Worm (Caenorhabditis elegans): ENCODE data around the gene K12H6.7.

DNA sequence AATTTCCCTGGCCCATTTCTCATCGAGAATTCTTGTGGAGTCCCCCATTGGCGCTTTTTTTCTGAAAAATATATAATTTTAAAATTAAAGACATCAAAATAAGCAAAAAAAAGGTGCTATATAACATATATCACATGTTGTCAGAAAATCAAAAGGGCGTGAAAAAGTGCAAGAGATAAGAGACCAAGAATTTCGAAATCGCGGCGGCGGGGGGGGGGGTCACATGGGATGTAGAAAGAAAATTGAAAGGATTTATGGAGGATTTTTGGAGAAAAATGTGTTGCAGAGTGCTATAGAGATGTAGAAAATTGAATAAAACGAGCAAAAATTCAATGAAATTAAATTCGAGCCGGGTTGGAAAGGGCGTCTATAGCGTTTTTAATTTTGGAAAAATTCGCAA lies 5.6 kb downstream of the K12H6.7 start, which contains the start of gene K12H6.6:
- TF ChIP-seq alr-1 (tag; optimal IDR thresholded peaks at IDR 0.05) (no peak), zag-1 (tag; optimal IDR thresholded peaks at IDR 0.05) (no peak), lin-13 (GFP tag; optimal IDR thresholded peaks at IDR 0.05) (no peak), nhr-12 (tag; optimal IDR thresholded peaks at IDR 0.05) (no peak), lin-39 (tag; optimal IDR thresholded peaks at IDR 0.05) (no peak), egl-27 (tag; optimal IDR thresholded peaks at IDR 0.05) (no peak), ztf-11 (tag; optimal IDR thresholded peaks at IDR 0.05) (no peak), nhr-11 (tag; optimal IDR thresholded peaks at IDR 0.05) (no peak), lsy-2 (tag; optimal IDR thresholded peaks at IDR 0.05) (no peak), elt-1 (tag; optimal IDR thresholded peaks at IDR 0.05) (no peak), skn-1 (tag; optimal IDR thresholded peaks at IDR 0.05) (no peak), nhr-77 (tag; optimal IDR thresholded peaks at IDR 0.05) (no peak), ztf-4 (tag; optimal IDR thresholded peaks at IDR 0.05) (no peak)

All from whole organism, L2 larva.